Worm (Caenorhabditis elegans) whole organism, L1 larva: ENCODE measurements around the gene ssq-1.

Source experiments
- C04F5.9 ChIP-seq: sonication (generic microtip); optimal IDR thresholded peaks from 2 replicates; lab custom pipeline; 2016; ENCODE audit warnings: missing genetic modification characterization, missing compliant biosample characterization
- C16A3.4 ChIP-seq: fragments of 150-350 bp; optimal IDR thresholded peaks from 2 replicates; lab custom pipeline; 2014; ENCODE audit warnings: missing biosample characterization, missing genetic modification characterization
- C34B4.2 ChIP-seq: sonication (generic microtip); optimal IDR thresholded peaks from 2 replicates; lab custom pipeline; 2017; ENCODE audit warnings: mild to moderate bottlenecking, missing genetic modification characterization, missing compliant biosample characterization
- aha-1 ChIP-seq: fragments of 150-350 bp; optimal IDR thresholded peaks from 2 replicates; lab custom pipeline; 2014; ENCODE audit warnings: missing biosample characterization, missing genetic modification characterization
- alr-1 ChIP-seq: fragments of 200-800 bp; sonication (Bioruptor generic); optimal IDR thresholded peaks from 2 replicates; lab custom pipeline; 2018; ENCODE audit warnings: borderline replicate concordance, mild to moderate bottlenecking, missing genetic modification characterization, missing compliant biosample characterization
- aly-2 ChIP-seq: fragments of 150-350 bp; optimal IDR thresholded peaks from 2 replicates; lab custom pipeline; 2014; ENCODE audit warnings: missing biosample characterization, missing genetic modification characterization
- blmp-1 ChIP-seq: fragments of 150-350 bp; optimal IDR thresholded peaks from 2 replicates; lab custom pipeline; 2014; ENCODE audit warnings: missing biosample characterization, missing genetic modification characterization
- ceh-63 ChIP-seq: fragments of 200-800 bp; sonication (Bioruptor generic); optimal IDR thresholded peaks from 2 replicates; lab custom pipeline; 2018; ENCODE audit warnings: mild to moderate bottlenecking, missing genetic modification characterization, missing compliant biosample characterization
- ceh-8 ChIP-seq: fragments of 200-800 bp; sonication (Bioruptor generic); optimal IDR thresholded peaks from 2 replicates; lab custom pipeline; 2018; ENCODE audit warnings: mild to moderate bottlenecking, missing genetic modification characterization, moderate library complexity, missing compliant biosample characterization
- ceh-82 ChIP-seq, 3 experiments: fragments of 150-350 bp in 1 of 3; sonication (generic microtip) in 2 of 3; optimal IDR thresholded peaks; 2 replicates each; lab custom pipeline; 2014 to 2017; ENCODE audit warnings: missing biosample characterization in 3 of 3, missing genetic modification characterization in 3 of 3
- ces-1 ChIP-seq: fragments of 150-350 bp; optimal IDR thresholded peaks from 2 replicates; lab custom pipeline; 2014; ENCODE audit warnings: missing biosample characterization, missing genetic modification reagents, missing genetic modification characterization
- dpl-1 ChIP-seq, 3 experiments: fragments of 150-350 bp in 2 of 3; sonication (generic microtip) in 1 of 3; optimal IDR thresholded peaks; 2 replicates each; lab custom pipeline; 2014 to 2017; ENCODE audit warnings: missing biosample characterization in 3 of 3, missing genetic modification characterization in 3 of 3, missing genetic modification reagents in 3 of 3
- efl-1 ChIP-seq, 4 experiments: fragments of 150-350 bp; optimal IDR thresholded peaks in 3 of 4; peaks in 1 of 4; 1 replicate in 1 of 4; 2 replicates in 3 of 4; lab custom pipeline; 2014; ENCODE audit warnings: missing biosample characterization in 2 of 4, missing genetic modification characterization in 2 of 4, missing genetic modification reagents in 2 of 4
- egl-13 ChIP-seq: sonication (generic microtip); optimal IDR thresholded peaks from 2 replicates; lab custom pipeline; 2016; ENCODE audit warnings: missing genotype, missing genetic modification reagents, missing genetic modification characterization, missing compliant biosample characterization
- elt-2 ChIP-seq: sonication (generic microtip); optimal IDR thresholded peaks from 2 replicates; lab custom pipeline; 2016; ENCODE audit warnings: missing genetic modification characterization, mild to moderate bottlenecking, inconsistent platforms, missing compliant biosample characterization, missing genetic modification reagents
- elt-3 ChIP-seq, 6 experiments: fragments of 150-350 bp in 1 of 6; sonication (generic microtip); optimal IDR thresholded peaks; 2 replicates each; lab custom pipeline; 2017 to 2018; ENCODE audit warnings: missing biosample characterization in 6 of 6, missing genetic modification characterization in 6 of 6, inconsistent platforms in 1 of 6
- ets-5 ChIP-seq: fragments of 200-800 bp; sonication (Bioruptor generic); IDR thresholded peaks from 2 replicates; pipeline ENCODE4 v1.3.6; 2022; ENCODE audit warnings: missing genetic modification characterization, missing compliant biosample characterization
- fkh-8 ChIP-seq: sonication (generic microtip); optimal IDR thresholded peaks from 2 replicates; lab custom pipeline; 2016; ENCODE audit warnings: mild to moderate bottlenecking, missing genetic modification characterization, missing compliant biosample characterization
- hlh-17 ChIP-seq: fragments of 200-800 bp; sonication (Bioruptor generic); optimal IDR thresholded peaks from 2 replicates; lab custom pipeline; 2018; ENCODE audit warnings: missing genetic modification characterization, mild to moderate bottlenecking, missing compliant biosample characterization, moderate library complexity, borderline replicate concordance
- hlh-4 ChIP-seq: sonication (generic microtip); optimal IDR thresholded peaks from 2 replicates; lab custom pipeline; 2016; ENCODE audit warnings: mild to moderate bottlenecking, missing genetic modification characterization, missing compliant biosample characterization
- hpl-2 ChIP-seq: fragments of 150-350 bp; optimal IDR thresholded peaks from 2 replicates; lab custom pipeline; 2014; ENCODE audit warnings: missing biosample characterization, missing genetic modification reagents, missing genetic modification characterization
- jun-1 ChIP-seq: fragments of 150-350 bp; optimal IDR thresholded peaks from 2 replicates; lab custom pipeline; 2014; ENCODE audit warnings: missing biosample characterization, missing genetic modification reagents, missing genetic modification characterization
- lin-35 ChIP-seq, 2 experiments: fragments of 150-350 bp; optimal IDR thresholded peaks; 2 replicates each; lab custom pipeline; 2014; ENCODE audit warnings: missing biosample characterization in 2 of 2, missing genetic modification characterization in 2 of 2, missing genetic modification reagents in 2 of 2
- lin-39 ChIP-seq: fragments of 150-350 bp; optimal IDR thresholded peaks from 2 replicates; lab custom pipeline; 2014; ENCODE audit warnings: missing biosample characterization, missing genetic modification reagents, missing genetic modification characterization
- mab-9 ChIP-seq: fragments of 200-800 bp; sonication (Bioruptor generic); IDR thresholded peaks from 2 replicates; pipeline ENCODE4 v1.3.6; 2022; ENCODE audit warnings: missing genetic modification reagents, missing genetic modification characterization, missing compliant biosample characterization
- mdl-1 ChIP-seq, 2 experiments: fragments of 150-350 bp; optimal IDR thresholded peaks; 2 replicates each; lab custom pipeline; 2014 to 2017; ENCODE audit warnings: missing biosample characterization in 2 of 2, missing genetic modification characterization in 2 of 2, inconsistent platforms in 1 of 2
- mef-2 ChIP-seq: fragments of 150-350 bp; optimal IDR thresholded peaks from 2 replicates; lab custom pipeline; 2014; ENCODE audit warnings: missing biosample characterization, missing genetic modification characterization
- nhr-12 ChIP-seq: sonication (generic microtip); optimal IDR thresholded peaks from 2 replicates; lab custom pipeline; 2017; ENCODE audit warnings: missing biosample characterization, missing genetic modification characterization
- nhr-28 ChIP-seq: fragments of 150-350 bp; optimal IDR thresholded peaks from 2 replicates; lab custom pipeline; 2014; ENCODE audit warnings: missing biosample characterization, missing genetic modification characterization
- nhr-76 ChIP-seq: sonication (generic microtip); optimal IDR thresholded peaks from 2 replicates; lab custom pipeline; 2017; ENCODE audit warnings: missing biosample characterization, missing genetic modification characterization
- nhr-77 ChIP-seq: fragments of 150-350 bp; optimal IDR thresholded peaks from 2 replicates; lab custom pipeline; 2014; ENCODE audit warnings: missing biosample characterization, missing genetic modification characterization
- nhr-85 ChIP-seq: sonication (generic microtip); peaks from one replicate; lab custom pipeline; 2016; ENCODE audit warnings: missing genetic modification characterization, inconsistent platforms, missing compliant biosample characterization
- pag-3 ChIP-seq: sonication (generic microtip); optimal IDR thresholded peaks from 2 replicates; lab custom pipeline; 2017; ENCODE audit warnings: missing genetic modification characterization, mild to moderate bottlenecking, missing compliant biosample characterization, antibody characterized with exemption, borderline replicate concordance; ENCODE audit not compliant: insufficient read depth
- pqm-1 ChIP-seq: sonication (generic microtip); optimal IDR thresholded peaks from 3 replicates; lab custom pipeline; 2017; ENCODE audit warnings: missing biosample characterization, missing genetic modification characterization
- rnt-1 ChIP-seq: sonication (generic microtip); optimal IDR thresholded peaks from 2 replicates; lab custom pipeline; 2016; ENCODE audit warnings: mild to moderate bottlenecking, missing genetic modification characterization, moderate library complexity, missing compliant biosample characterization
- unc-130 ChIP-seq: fragments of 150-350 bp; optimal IDR thresholded peaks from 2 replicates; lab custom pipeline; 2017; ENCODE audit warnings: missing biosample characterization, missing genetic modification characterization, inconsistent platforms
- unc-86 ChIP-seq: sonication (generic microtip); optimal IDR thresholded peaks from 2 replicates; lab custom pipeline; 2016; ENCODE audit warnings: missing genetic modification characterization, missing compliant biosample characterization
- xbp-1 ChIP-seq: sonication (generic microtip); optimal IDR thresholded peaks from 2 replicates; lab custom pipeline; 2016; ENCODE audit warnings: missing genetic modification characterization, missing compliant biosample characterization
- zag-1 ChIP-seq: fragments of 150-350 bp; optimal IDR thresholded peaks from 2 replicates; lab custom pipeline; 2014; ENCODE audit warnings: missing biosample characterization, missing genetic modification characterization
- ztf-11 ChIP-seq, 2 experiments: sonication (generic microtip); optimal IDR thresholded peaks; 2 replicates each; lab custom pipeline; 2016 to 2017; ENCODE audit warnings: missing genetic modification characterization in 2 of 2, missing biosample characterization in 1 of 2, missing compliant biosample characterization in 1 of 2

ssq-1 gene

DNA sequence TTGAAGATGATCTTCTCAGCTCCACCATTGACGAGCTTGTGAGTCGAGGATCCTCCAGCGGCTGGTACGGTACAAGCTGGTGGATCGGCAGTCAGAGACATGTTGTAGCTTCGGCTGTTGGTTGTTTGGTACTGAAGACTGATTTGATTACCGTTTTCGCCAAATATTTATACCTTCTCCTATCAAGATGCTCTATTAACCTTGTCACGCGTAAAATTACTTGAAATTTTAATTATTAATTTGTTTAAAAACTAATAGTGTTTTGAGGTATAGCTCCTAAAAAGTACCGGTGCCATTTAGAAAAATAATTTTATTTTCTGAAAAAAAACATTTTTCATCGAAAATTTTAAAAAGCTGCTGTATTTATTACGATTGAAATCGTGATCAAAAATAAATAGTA is 1.4 kb upstream of the ssq-1 start, which contains the start of gene ssp-10:
Gene ssp-10, minus strand, starts transcription at position 101 of the 400 bp plus-strand sequence.
- TF ChIP-seq dpl-1 (GFP tag; optimal IDR thresholded peaks at IDR 0.05; lab: Kevin White, UChicago): no peak
- no peak for TF ChIP-seq hpl-2 (GFP tag; lab: Kevin White, UChicago)
- TF ChIP-seq unc-130 (tag; lab: Kevin White, UChicago): no peak
- TF ChIP-seq fkh-8: no peak
- no peak for TF ChIP-seq nhr-76 (tag; lab: Kevin White, UChicago)
- no peak for TF ChIP-seq unc-86
- TF ChIP-seq ets-5 (GFP tag; lab: Robert Waterston, UW): no peak
- no peak for TF ChIP-seq nhr-28 (tag; lab: Kevin White, UChicago)
- TF ChIP-seq elt-3 (tag; optimal IDR thresholded peaks at IDR 0.05; lab: Kevin White, UChicago): no peak
- no peak for TF ChIP-seq aly-2
- TF ChIP-seq lin-35 (GFP tag; optimal IDR thresholded peaks at IDR 0.05; lab: Kevin White, UChicago): no peak

DNA sequence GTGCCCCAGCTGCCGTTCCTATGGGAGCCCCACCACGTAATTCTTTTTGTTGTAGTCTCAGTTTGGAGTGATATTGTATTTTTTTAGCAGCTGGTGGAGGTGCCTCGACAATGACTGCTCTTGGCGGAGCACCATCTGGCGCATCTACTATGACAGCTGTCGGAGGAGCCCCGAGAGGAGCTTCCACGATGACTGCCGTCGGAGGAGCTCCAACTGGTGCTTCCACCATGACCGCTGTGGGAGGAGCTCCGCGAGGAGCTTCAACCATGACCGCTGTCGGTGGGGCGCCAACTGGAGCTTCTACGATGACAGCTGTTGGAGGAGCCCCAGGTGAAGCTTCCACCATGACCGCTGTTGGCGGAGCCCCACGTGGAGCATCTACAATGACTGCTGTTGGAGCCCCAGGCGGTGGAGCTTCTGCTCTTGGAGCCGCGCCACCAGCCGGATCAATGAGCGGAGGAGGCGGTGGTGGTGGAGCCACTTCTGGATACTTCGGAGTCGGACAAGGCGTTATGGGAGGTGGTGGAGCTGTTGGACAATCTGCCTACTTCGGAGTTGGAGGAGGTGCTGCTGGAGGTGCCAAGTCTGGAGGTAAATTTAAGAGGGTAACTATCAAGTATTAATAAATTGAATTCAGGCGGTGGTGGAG is 592 bp downstream of the ssq-1 start:
- TF ChIP-seq rnt-1: no peak
- no peak for TF ChIP-seq mef-2 (tag; lab: Kevin White, UChicago)
- no peak for TF ChIP-seq nhr-12 (tag; lab: Kevin White, UChicago)
- TF ChIP-seq ces-1: no peak
- TF ChIP-seq jun-1 (tag; lab: Kevin White, UChicago): no peak
- no peak for TF ChIP-seq nhr-85 (tag; lab: Kevin White, UChicago)
- TF ChIP-seq egl-13 (tag; lab: Kevin White, UChicago): no peak
- no peak for TF ChIP-seq C04F5.9
- no peak for TF ChIP-seq ceh-82 (tag; optimal IDR thresholded peaks at IDR 0.05; lab: Kevin White, UChicago)
- no peak for TF ChIP-seq hlh-17 (GFP tag; lab: Kevin White, UChicago)
- no peak for TF ChIP-seq alr-1 (tag; lab: Kevin White, UChicago)
- no peak for TF ChIP-seq aha-1 (tag; lab: Kevin White, UChicago)
- TF ChIP-seq ztf-11 (tag; optimal IDR thresholded peaks at IDR 0.05; lab: Kevin White, UChicago): no peak
- no peak for TF ChIP-seq zag-1
- TF ChIP-seq C16A3.4 (tag; lab: Kevin White, UChicago): no peak
- TF ChIP-seq fkh-8: no peak

DNA sequence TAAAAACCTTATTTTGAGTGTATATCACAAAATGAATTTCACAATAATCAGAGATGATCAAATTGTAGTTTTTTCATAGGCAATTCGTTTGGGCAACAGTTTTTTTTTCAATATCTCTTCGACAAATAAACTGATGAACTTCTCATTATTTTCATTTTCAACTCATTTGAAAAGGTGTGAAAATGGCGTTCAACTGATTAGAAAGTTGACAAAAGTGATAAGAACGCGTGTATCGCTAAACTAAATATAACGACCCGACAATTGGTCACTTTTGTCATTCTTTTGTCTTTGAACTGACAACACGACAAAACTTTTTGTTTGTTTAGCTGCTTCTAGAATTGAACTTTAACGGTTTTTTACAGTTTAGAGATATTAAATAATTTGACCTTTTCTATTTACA is 2.6 kb downstream of the ssq-1 start:
- TF ChIP-seq xbp-1 (tag; lab: Kevin White, UChicago): no peak
- TF ChIP-seq mab-9: no peak
- no peak for TF ChIP-seq ceh-8 (GFP tag; lab: Kevin White, UChicago)
- peak; percentile 5 for TF ChIP-seq elt-2 (tag; lab: Kevin White, UChicago)
- TF ChIP-seq pqm-1: no peak
- no peak for TF ChIP-seq C04F5.9

DNA sequence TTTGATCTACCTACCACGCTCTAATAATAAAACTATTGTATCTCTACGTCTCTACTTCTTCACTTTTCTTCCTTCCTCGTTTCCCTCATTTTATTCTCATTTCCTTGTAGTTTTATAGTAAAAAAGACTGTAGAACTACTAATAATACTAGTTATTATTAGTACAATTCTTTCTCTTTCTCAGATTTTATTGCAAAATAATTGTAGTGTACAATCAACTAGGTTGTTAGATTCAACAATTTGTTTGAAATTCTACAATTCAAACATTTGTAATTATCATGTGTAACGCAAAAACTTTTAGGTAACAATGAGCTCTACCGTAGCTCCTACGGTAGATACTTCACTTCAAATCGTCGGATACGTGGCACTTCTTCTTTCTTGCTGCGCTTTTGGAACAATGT is 3.4 kb downstream of the ssq-1 start, which contains the start of gene K07F5.12:
Gene K07F5.12, plus strand, starts transcription at position 301 of the 400 bp plus-strand sequence.
- no peak for TF ChIP-seq mdl-1 (tag; optimal IDR thresholded peaks at IDR 0.05; lab: Kevin White, UChicago)
- no peak for TF ChIP-seq nhr-77 (tag; lab: Kevin White, UChicago)
- TF ChIP-seq blmp-1 (tag; lab: Kevin White, UChicago): no peak
- no peak for TF ChIP-seq C34B4.2 (tag; lab: Kevin White, UChicago)
- no peak for TF ChIP-seq hlh-17 (GFP tag; lab: Kevin White, UChicago)
- no peak for TF ChIP-seq ets-5 (GFP tag; lab: Robert Waterston, UW)
- no peak for TF ChIP-seq hlh-4 (tag; lab: Kevin White, UChicago)
- no peak for TF ChIP-seq rnt-1
- TF ChIP-seq ceh-63 (GFP tag; lab: Kevin White, UChicago): no peak
- no peak for TF ChIP-seq ces-1
- no peak for TF ChIP-seq pag-3
- TF ChIP-seq pqm-1: no peak
- no peak for TF ChIP-seq lin-39
- no peak for TF ChIP-seq efl-1 (optimal IDR thresholded peaks at IDR 0.05; lab: Kevin White, UChicago)
- TF ChIP-seq efl-1 (GFP tag; optimal IDR thresholded peaks at IDR 0.05 in 1 of 2; lab: Kevin White, UChicago): no peak
- TF ChIP-seq alr-1 (tag; lab: Kevin White, UChicago): no peak
- no peak for TF ChIP-seq aha-1 (tag; lab: Kevin White, UChicago)
- no peak for TF ChIP-seq mef-2 (tag; lab: Kevin White, UChicago)
